Worm (Caenorhabditis elegans) whole organism, mixed stage, embryonic: ENCODE data around the gene F20C5.6.
A peak's percentile ranks its signal among the peaks of the same experiment; 100 is the strongest.

Experiments used
- M03D4.4 ChIP-seq: sonication (generic microtip); optimal IDR thresholded peaks from 2 replicates; lab custom pipeline; 2017; ENCODE audit warnings: mild to moderate bottlenecking, missing genetic modification characterization, missing compliant biosample characterization
- bed-3 ChIP-seq: fragments of 200-800 bp; sonication (Bioruptor generic); optimal IDR thresholded peaks from 3 replicates; lab custom pipeline; 2018; ENCODE audit warnings: mild to moderate bottlenecking, missing genetic modification characterization, moderate library complexity, missing compliant biosample characterization
- blmp-1 ChIP-seq: fragments of 150-350 bp; optimal IDR thresholded peaks from 2 replicates; lab custom pipeline; 2014; ENCODE audit warnings: missing biosample characterization, missing genetic modification characterization
- ceh-39 ChIP-seq: fragments of 150-350 bp; optimal IDR thresholded peaks from 2 replicates; lab custom pipeline; 2014; ENCODE audit warnings: missing biosample characterization, missing genetic modification characterization
- ceh-43 ChIP-seq: fragments of 200-800 bp; sonication (Bioruptor generic); optimal IDR thresholded peaks from 2 replicates; lab custom pipeline; 2018; ENCODE audit warnings: mild to moderate bottlenecking, missing genetic modification characterization, moderate library complexity, missing compliant biosample characterization
- ceh-83 ChIP-seq: fragments of 200-800 bp; sonication (Bioruptor generic); optimal IDR thresholded peaks from 2 replicates; lab custom pipeline; 2018; ENCODE audit warnings: mild to moderate bottlenecking, missing genetic modification characterization, missing compliant biosample characterization
- ces-1 ChIP-seq: fragments of 150-350 bp; optimal IDR thresholded peaks from 2 replicates; lab custom pipeline; 2014; ENCODE audit warnings: missing biosample characterization, missing genetic modification reagents, missing genetic modification characterization
- cnd-1 ChIP-seq: fragments of 200-800 bp; sonication (Bioruptor generic); optimal IDR thresholded peaks from 2 replicates; lab custom pipeline; 2018; ENCODE audit warnings: mild to moderate bottlenecking, missing genetic modification characterization, missing compliant biosample characterization
- drap-1 ChIP-seq: fragments of 200-800 bp; sonication (Bioruptor generic); optimal IDR thresholded peaks from 3 replicates; lab custom pipeline; 2018; ENCODE audit warnings: mild to moderate bottlenecking, missing genetic modification characterization, missing compliant biosample characterization
- elt-1 ChIP-seq: sonication (generic microtip); optimal IDR thresholded peaks from 2 replicates; lab custom pipeline; 2017; ENCODE audit warnings: missing genetic modification characterization, mild to moderate bottlenecking, missing compliant biosample characterization, antibody characterized with exemption, moderate library complexity, borderline replicate concordance; ENCODE audit not compliant: insufficient read depth
- elt-3 ChIP-seq: fragments of 150-350 bp; optimal IDR thresholded peaks from 2 replicates; lab custom pipeline; 2014; ENCODE audit warnings: missing biosample characterization, missing genetic modification characterization
- flh-1 ChIP-seq: fragments of 200-800 bp; sonication (Bioruptor generic); optimal IDR thresholded peaks from 2 replicates; lab custom pipeline; 2018; ENCODE audit warnings: mild to moderate bottlenecking, missing genetic modification characterization, moderate library complexity, missing compliant biosample characterization
- hlh-1 ChIP-seq: fragments of 150-350 bp; optimal IDR thresholded peaks from 2 replicates; lab custom pipeline; 2014; ENCODE audit warnings: missing biosample characterization, missing genetic modification reagents, missing genetic modification characterization
- lin-13 ChIP-seq: fragments of 150-350 bp; optimal IDR thresholded peaks from 2 replicates; lab custom pipeline; 2014; ENCODE audit warnings: missing biosample characterization, missing genetic modification characterization
- lin-32 ChIP-seq: fragments of 200-800 bp; sonication (Bioruptor generic); optimal IDR thresholded peaks from 2 replicates; lab custom pipeline; 2018; ENCODE audit warnings: mild to moderate bottlenecking, missing genetic modification characterization, missing compliant biosample characterization
- lsy-2 ChIP-seq: fragments of 150-350 bp; optimal IDR thresholded peaks from 2 replicates; lab custom pipeline; 2014; ENCODE audit warnings: missing biosample characterization, missing genetic modification characterization
- mab-5 ChIP-seq: fragments of 150-350 bp; optimal IDR thresholded peaks from 2 replicates; lab custom pipeline; 2014; ENCODE audit warnings: missing biosample characterization, missing genetic modification characterization
- mep-1 ChIP-seq: fragments of 150-350 bp; optimal IDR thresholded peaks from 2 replicates; lab custom pipeline; 2017; ENCODE audit warnings: missing biosample characterization, missing genetic modification reagents, missing genetic modification characterization, inconsistent platforms
- mls-2 ChIP-seq: sonication (generic microtip); optimal IDR thresholded peaks from 2 replicates; lab custom pipeline; 2016; ENCODE audit warnings: mild to moderate bottlenecking, missing genetic modification characterization, moderate library complexity, missing compliant biosample characterization
- nhr-2 ChIP-seq: fragments of 150-350 bp; optimal IDR thresholded peaks from 2 replicates; lab custom pipeline; 2014; ENCODE audit warnings: missing biosample characterization, missing genetic modification characterization
- nhr-237 ChIP-seq: fragments of 150-350 bp; optimal IDR thresholded peaks from 2 replicates; lab custom pipeline; 2014; ENCODE audit warnings: missing biosample characterization, missing genetic modification characterization
- nhr-28 ChIP-seq: fragments of 150-350 bp; optimal IDR thresholded peaks from 2 replicates; lab custom pipeline; 2014; ENCODE audit warnings: missing biosample characterization, missing genetic modification characterization
- nhr-76 ChIP-seq: sonication (generic microtip); optimal IDR thresholded peaks from 2 replicates; lab custom pipeline; 2017; ENCODE audit warnings: missing biosample characterization, missing genetic modification characterization
- pha-4 ChIP-seq: fragments of 150-350 bp; optimal IDR thresholded peaks from 2 replicates; lab custom pipeline; 2018; ENCODE audit warnings: missing biosample characterization, missing genetic modification reagents, missing genetic modification characterization
- sem-2 ChIP-seq: fragments of 200-800 bp; sonication (Bioruptor generic); optimal IDR thresholded peaks from 2 replicates; lab custom pipeline; 2018; ENCODE audit warnings: mild to moderate bottlenecking, missing genetic modification characterization, missing compliant biosample characterization
- sptf-1 ChIP-seq: sonication (generic microtip); optimal IDR thresholded peaks from 2 replicates; lab custom pipeline; 2017; ENCODE audit warnings: mild to moderate bottlenecking, missing genetic modification characterization, moderate library complexity, missing compliant biosample characterization
- tbx-8 ChIP-seq: fragments of 200-800 bp; sonication (Bioruptor generic); optimal IDR thresholded peaks from 2 replicates; lab custom pipeline; 2018; ENCODE audit warnings: mild to moderate bottlenecking, missing genetic modification characterization, moderate library complexity, missing compliant biosample characterization
- unc-120 ChIP-seq: sonication (generic microtip); optimal IDR thresholded peaks from 2 replicates; lab custom pipeline; 2017; ENCODE audit warnings: missing genetic modification characterization, missing compliant biosample characterization; ENCODE audit not compliant: poor library complexity, severe bottlenecking
- unc-62 ChIP-seq: fragments of 150-350 bp; optimal IDR thresholded peaks from 2 replicates; lab custom pipeline; 2014; ENCODE audit warnings: missing biosample characterization, missing genetic modification reagents, missing genetic modification characterization
- zip-8 ChIP-seq: fragments of 150-350 bp; optimal IDR thresholded peaks from 2 replicates; lab custom pipeline; 2014; ENCODE audit warnings: missing biosample characterization, missing genetic modification characterization
- ztf-11 ChIP-seq: fragments of 150-350 bp; optimal IDR thresholded peaks from 2 replicates; lab custom pipeline; 2014; ENCODE audit warnings: missing biosample characterization, missing genetic modification characterization

Gene F20C5.6

ce11 chrIV:8764567-8764966 lies 8.4 kb downstream of the F20C5.6 start, which contains the start of gene cdc-50.B:
cdc-50.B (plus strand) TSS chrIV:8764867.
- TF ChIP-seq mls-2 (no peak), ceh-39 (tag; lab: Kevin White, UChicago) (no peak), nhr-76 (tag; lab: Kevin White, UChicago) (no peak), lin-13 (no peak), ceh-83 (GFP tag; lab: Kevin White, UChicago) (no peak), bed-3 (GFP tag; lab: Kevin White, UChicago) (no peak), pha-4 (tag; lab: Kevin White, UChicago) (no peak)

- TF ChIP-seq bed-3 (GFP tag; lab: Kevin White, UChicago) (no peak), elt-3 (no peak), hlh-1 (tag; lab: Kevin White, UChicago) (peak; percentile 88), ceh-39 (tag; lab: Kevin White, UChicago) (peak; percentile 72), ztf-11 (tag; lab: Kevin White, UChicago) (no peak), flh-1 (GFP tag; lab: Kevin White, UChicago) (no peak), sem-2 (GFP tag; lab: Kevin White, UChicago) (no peak), lsy-2 (tag; lab: Kevin White, UChicago) (peak; percentile 32), mep-1 (peak; percentile 39), lin-32 (GFP tag; lab: Kevin White, UChicago) (no peak), ces-1 (GFP tag; lab: Kevin White, UChicago) (peak; percentile 94), unc-62 (GFP tag; lab: Kevin White, UChicago) (peak; percentile 61), drap-1 (no peak), unc-120 (peak; percentile 56)
- TF ChIP-seq, all 35 proteins: peak for 7
Measured at ce11 chrIV:8762471-8762870, 10.5 kb downstream of the F20C5.6 start.

- TF ChIP-seq cnd-1 (tag; lab: Kevin White, UChicago) (no peak), sem-2 (GFP tag; lab: Kevin White, UChicago) (no peak), bed-3 (GFP tag; lab: Kevin White, UChicago) (no peak), nhr-2 (tag; lab: Kevin White, UChicago) (no peak), ces-1 (GFP tag; lab: Kevin White, UChicago) (no peak), tbx-8 (GFP tag; lab: Kevin White, UChicago) (no peak), pha-4 (tag; lab: Kevin White, UChicago) (no peak), zip-8 (tag; lab: Kevin White, UChicago) (no peak), lin-32 (GFP tag; lab: Kevin White, UChicago) (no peak), sptf-1 (tag; lab: Kevin White, UChicago) (no peak), ceh-43 (no peak), ceh-39 (tag; lab: Kevin White, UChicago) (no peak), nhr-76 (tag; lab: Kevin White, UChicago) (no peak), ztf-11 (tag; lab: Kevin White, UChicago) (no peak), mab-5 (no peak), ceh-83 (GFP tag; lab: Kevin White, UChicago) (no peak)
- TF ChIP-seq, all 35 proteins: peak for 0
Measured at ce11 chrIV:8761896-8762295, 11.1 kb downstream of the F20C5.6 start, which contains the start of the genes F20C5.11 and klp-11. F20C5.11 (minus strand) TSS chrIV:8761996. klp-11 (minus strand) TSS chrIV:8762066.

ce11 chrIV:8758620-8759019 lies 14.4 kb downstream of the F20C5.6 start:
- TF ChIP-seq unc-120 (no peak), ces-1 (GFP tag; lab: Kevin White, UChicago) (peak; percentile 28)

ce11 chrIV:8757729-8758128 lies 15.3 kb downstream of the F20C5.6 start:
- TF ChIP-seq sem-2 (GFP tag; lab: Kevin White, UChicago) (no peak), ces-1 (GFP tag; lab: Kevin White, UChicago) (peak; percentile 2), lin-32 (GFP tag; lab: Kevin White, UChicago) (no peak), zip-8 (tag; lab: Kevin White, UChicago) (no peak), nhr-237 (no peak), pha-4 (tag; lab: Kevin White, UChicago) (no peak), ceh-83 (GFP tag; lab: Kevin White, UChicago) (no peak), blmp-1 (tag; lab: Kevin White, UChicago) (no peak), ceh-43 (no peak), M03D4.4 (no peak), elt-1 (no peak), nhr-28 (tag; lab: Kevin White, UChicago) (no peak), unc-62 (GFP tag; lab: Kevin White, UChicago) (no peak), hlh-1 (tag; lab: Kevin White, UChicago) (peak; percentile 55), unc-120 (peak; percentile 54)
